Fruit fly (Drosophila melanogaster): ENCODE data around the gene CG34273.

Gene CG34273

dm6 chr3R:14473574-14473973 is 43.3 kb upstream of the CG34273 start (continued):
- no peak for TF ChIP-seq grn (GFP tag; optimal IDR thresholded peaks at IDR 0.05)
- peak; percentile 12 for TF ChIP-seq CG2116 (GFP tag; optimal IDR thresholded peaks at IDR 0.05)
- TF ChIP-seq CG14667 (GFP tag; IDR thresholded peaks at IDR 0.05), result 0 out of 2 replicates have a peak, but pooled peaks have one; percentile 22
- TF ChIP-seq CG9215 (GFP tag; IDR thresholded peaks at IDR 0.05), result peak; percentile 51; the same call in 1 of the 2 replicates
- no peak for TF ChIP-seq Neu2 (GFP tag; optimal IDR thresholded peaks at IDR 0.05; ENCODE audit: borderline replicate concordance)
- peak; percentile 25 for TF ChIP-seq HmgZ (tag; optimal IDR thresholded peaks at IDR 0.05)
- 0 out of 3 replicates have a peak, but pooled peaks have one; percentile 20 for TF ChIP-seq CG11560 (tag; IDR thresholded peaks at IDR 0.05)
- TF ChIP-seq nerfin-1 (tag; optimal IDR thresholded peaks at IDR 0.05), result no peak
- TF ChIP-seq CG11398 (GFP tag; optimal IDR thresholded peaks at IDR 0.05), result no peak
- TF ChIP-seq NC2β (GFP tag; optimal IDR thresholded peaks at IDR 0.05), result peak; percentile 35
- TF ChIP-seq HLH3B (GFP tag; IDR thresholded peaks at IDR 0.05), result peak; percentile 42
- peak; percentile 30 for TF ChIP-seq CG10366 (GFP tag; IDR thresholded peaks at IDR 0.05)
- peak; percentile 47 for TF ChIP-seq CG30403 (GFP tag; optimal IDR thresholded peaks at IDR 0.05)
- no peak for TF ChIP-seq br (optimal IDR thresholded peaks at IDR 0.05)
- TF ChIP-seq CG18476 (GFP tag; optimal IDR thresholded peaks at IDR 0.05), result peak; percentile 10
- TF ChIP-seq CG31224 (GFP tag; IDR thresholded peaks at IDR 0.05), result peak; percentile 55; the same call in 1 of the 2 replicates
- no peak for TF ChIP-seq CG10431 (GFP tag; optimal IDR thresholded peaks at IDR 0.05)
- 0 out of 2 replicates have a peak, but pooled peaks have one; percentile 6 for TF ChIP-seq ap (GFP tag; IDR thresholded peaks at IDR 0.05)
- TF ChIP-seq CG16779 (GFP tag; IDR thresholded peaks at IDR 0.05), result 0 out of 2 replicates have a peak, but pooled peaks have one; percentile 37
- peak; percentile 62 for TF ChIP-seq CG3281 (GFP tag; optimal IDR thresholded peaks at IDR 0.05)
- TF ChIP-seq Fer1 (GFP tag; optimal IDR thresholded peaks at IDR 0.05), result peak; percentile 43
- no peak for TF ChIP-seq nom (GFP tag; optimal IDR thresholded peaks at IDR 0.05)
- TF ChIP-seq odd (GFP tag; optimal IDR thresholded peaks at IDR 0.05), result no peak
- TF ChIP-seq Atf3 (GFP tag; optimal IDR thresholded peaks at IDR 0.05), result no peak
- peak; percentile 48 for TF ChIP-seq tx (GFP tag; optimal IDR thresholded peaks at IDR 0.05)
- no peak for TF ChIP-seq YL-1 (GFP tag; optimal IDR thresholded peaks at IDR 0.05)
- peak in 1 of 2 experiments; percentile 42 for TF ChIP-seq eve (GFP tag; optimal IDR thresholded peaks at IDR 0.05)
- peak; percentile 30 for TF ChIP-seq CG14710 (tag; optimal IDR thresholded peaks at IDR 0.05)
- TF ChIP-seq CG17186 (GFP tag; optimal IDR thresholded peaks at IDR 0.05), result no peak
- no peak for TF ChIP-seq CG34376 (GFP tag; optimal IDR thresholded peaks at IDR 0.05)
- peak; percentile 26 for TF ChIP-seq zen (tag; optimal IDR thresholded peaks at IDR 0.05)
- TF ChIP-seq CG16863 (GFP tag; optimal IDR thresholded peaks at IDR 0.05), result no peak
- TF ChIP-seq CG14860 (GFP tag; IDR thresholded peaks at IDR 0.05; ENCODE audit: partially characterized antibody), result no peak
- TF ChIP-seq org-1 (GFP tag; optimal IDR thresholded peaks at IDR 0.05), result peak; percentile 38
- TF ChIP-seq sima (GFP tag; optimal IDR thresholded peaks at IDR 0.05), result no peak
- TF ChIP-seq mirr (GFP tag; optimal IDR thresholded peaks at IDR 0.05), result no peak
- no peak for TF ChIP-seq CG12236 (GFP tag; optimal IDR thresholded peaks at IDR 0.05)
- no peak for TF ChIP-seq CG15073 (GFP tag; optimal IDR thresholded peaks at IDR 0.05)
- TF ChIP-seq fd3F (GFP tag; optimal IDR thresholded peaks at IDR 0.05), result peak; percentile 25
- TF ChIP-seq CG17802 (tag; optimal IDR thresholded peaks at IDR 0.05), result no peak
- peak; percentile 32; the same call in 1 of the 3 replicates for TF ChIP-seq H15 (GFP tag; IDR thresholded peaks at IDR 0.05)
- peak; percentile 62; the same call in 2 of the 3 replicates for TF ChIP-seq CG11456 (GFP tag; IDR thresholded peaks at IDR 0.05)
- TF ChIP-seq CG2202 (tag; optimal IDR thresholded peaks at IDR 0.05), result no peak
- no peak for TF ChIP-seq ssp (GFP tag; IDR thresholded peaks at IDR 0.05)
- peak; percentile 59 for TF ChIP-seq CG15269 (tag; optimal IDR thresholded peaks at IDR 0.05)
- TF ChIP-seq Xrp1 (GFP tag; IDR thresholded peaks at IDR 0.05), result peak; percentile 55; the same call in 1 of the 2 replicates
- TF ChIP-seq cad (GFP tag; optimal IDR thresholded peaks at IDR 0.05), result no peak
- TF ChIP-seq sc (optimal IDR thresholded peaks at IDR 0.05), result no peak
- no peak for TF ChIP-seq sc (GFP tag; optimal IDR thresholded peaks at IDR 0.05)
- no peak for TF ChIP-seq Awh (GFP tag; IDR thresholded peaks at IDR 0.05)
- TF ChIP-seq Six4 (GFP tag; optimal IDR thresholded peaks at IDR 0.05), result peak; percentile 15
- TF ChIP-seq CG15011 (GFP tag; optimal IDR thresholded peaks at IDR 0.05), result peak; percentile 33
